Fruit fly (Drosophila melanogaster) whole organism, embryonic: ENCODE data around the gene Leash.

Experiments used
- Ada2b ChIP-seq: fragments of 200-800 bp; sonication (Bioruptor generic); IDR thresholded peaks from 2 replicates; pipeline ENCODE4 v1.3.6; 2022; ENCODE audit warnings: missing biosample characterization, missing genetic modification characterization
- Aef1 ChIP-seq: fragments of 200-800 bp; sonication (Bioruptor generic); IDR thresholded peaks from 3 replicates; pipeline ENCODE4 v1.3.6; 2022; ENCODE audit warnings: missing biosample characterization, missing genetic modification characterization
- Antp ChIP-seq: fragments of 200-800 bp; sonication (Bioruptor generic); optimal IDR thresholded peaks from 3 replicates; lab custom pipeline; 2016; ENCODE audit warnings: missing biosample characterization, missing genetic modification characterization
- Bgb ChIP-seq: fragments of 200-800 bp; sonication (Bioruptor generic); IDR thresholded peaks from 2 replicates; pipeline ENCODE4 v1.3.6; 2022; ENCODE audit warnings: missing biosample characterization, missing genetic modification characterization; ENCODE audit not compliant: partially characterized antibody
- CG10366 ChIP-seq: fragments of 200-800 bp; sonication (Bioruptor generic); IDR thresholded peaks from 2 replicates; pipeline ENCODE4 v1.3.6; 2022; ENCODE audit warnings: missing biosample characterization, missing genetic modification characterization
- CG10431 ChIP-seq: fragments of 200-800 bp; sonication (Bioruptor generic); optimal IDR thresholded peaks from 3 replicates; lab custom pipeline; 2018; ENCODE audit warnings: missing biosample characterization, mild to moderate bottlenecking, missing genetic modification characterization
- CG10959 ChIP-seq: fragments of 200-800 bp; sonication (Bioruptor generic); IDR thresholded peaks from 2 replicates; pipeline ENCODE4 v1.3.6; 2022; ENCODE audit warnings: missing biosample characterization, missing genetic modification characterization
- CG11247 ChIP-seq: fragments of 200-800 bp; sonication (Bioruptor generic); IDR thresholded peaks from 2 replicates; pipeline ENCODE4 v1.3.6; 2022; ENCODE audit warnings: missing biosample characterization, missing genetic modification characterization
- CG12659 ChIP-seq: fragments of 200-800 bp; sonication (Bioruptor generic); optimal IDR thresholded peaks from 3 replicates; lab custom pipeline; 2017; ENCODE audit warnings: mild to moderate bottlenecking, missing biosample characterization, missing genetic modification reagents, missing genetic modification characterization
- CG12942 ChIP-seq: fragments of 200-800 bp; sonication (Bioruptor generic); optimal IDR thresholded peaks from 3 replicates; lab custom pipeline; 2016; ENCODE audit warnings: missing biosample characterization, missing genetic modification characterization
- CG14965 ChIP-seq: fragments of 200-800 bp; sonication (Bioruptor generic); optimal IDR thresholded peaks from 2 replicates; lab custom pipeline; 2016; ENCODE audit warnings: missing biosample characterization, missing genetic modification characterization, borderline replicate concordance
- CG17186 ChIP-seq: fragments of 200-800 bp; sonication (Bioruptor generic); optimal IDR thresholded peaks from 3 replicates; lab custom pipeline; 2017; ENCODE audit warnings: missing biosample characterization, missing genetic modification reagents, missing genetic modification characterization
- CG17359 ChIP-seq: fragments of 200-800 bp; sonication (Bioruptor generic); optimal IDR thresholded peaks from 3 replicates; lab custom pipeline; 2018; ENCODE audit warnings: missing biosample characterization, mild to moderate bottlenecking, missing genetic modification characterization, moderate library complexity
- CG17568 ChIP-seq: fragments of 200-800 bp; sonication (Bioruptor generic); optimal IDR thresholded peaks from 2 replicates; lab custom pipeline; 2018; ENCODE audit warnings: missing biosample characterization, mild to moderate bottlenecking, missing genetic modification characterization, moderate library complexity
- CG17802 ChIP-seq: fragments of 200-800 bp; sonication (Bioruptor generic); optimal IDR thresholded peaks from 2 replicates; lab custom pipeline; 2018; ENCODE audit warnings: missing biosample characterization, mild to moderate bottlenecking, missing genetic modification characterization, moderate library complexity
- CG1792 ChIP-seq: fragments of 200-800 bp; sonication (Bioruptor generic); optimal IDR thresholded peaks from 2 replicates; lab custom pipeline; 2016; ENCODE audit warnings: missing biosample characterization, missing genetic modification characterization
- CG18599 ChIP-seq: fragments of 200-800 bp; sonication (Bioruptor generic); optimal IDR thresholded peaks from 3 replicates; lab custom pipeline; 2017; ENCODE audit warnings: missing biosample characterization, missing genetic modification characterization, mild to moderate bottlenecking, moderate library complexity, missing genetic modification reagents
- CG34224 ChIP-seq: fragments of 200-800 bp; sonication (Bioruptor generic); IDR thresholded peaks from 3 replicates; pipeline ENCODE4 v1.3.6; 2022; ENCODE audit warnings: missing biosample characterization, missing genetic modification characterization; ENCODE audit not compliant: partially characterized antibody
- CG6175 ChIP-seq: fragments of 200-800 bp; sonication (Bioruptor generic); IDR thresholded peaks from 3 replicates; pipeline ENCODE4 v1.3.6; 2022; ENCODE audit warnings: missing biosample characterization, missing genetic modification characterization
- CG7963 ChIP-seq: fragments of 200-800 bp; sonication (Bioruptor generic); IDR thresholded peaks from 3 replicates; pipeline ENCODE4 v1.3.6; 2022; ENCODE audit warnings: missing biosample characterization, missing genetic modification characterization; ENCODE audit not compliant: partially characterized antibody
- CG8281 ChIP-seq: fragments of 200-800 bp; sonication (Bioruptor generic); optimal IDR thresholded peaks from 2 replicates; lab custom pipeline; 2018; ENCODE audit warnings: missing biosample characterization, mild to moderate bottlenecking, missing genetic modification characterization, moderate library complexity
- CG9817 ChIP-seq: fragments of 200-800 bp; sonication (Bioruptor generic); optimal IDR thresholded peaks from 2 replicates; lab custom pipeline; 2018; ENCODE audit warnings: missing biosample characterization, mild to moderate bottlenecking, missing genetic modification characterization, moderate library complexity
- CoRest ChIP-seq: fragments of 200-800 bp; sonication (Bioruptor generic); optimal IDR thresholded peaks from 3 replicates; lab custom pipeline; 2018; ENCODE audit warnings: missing biosample characterization, mild to moderate bottlenecking, missing genetic modification characterization, moderate library complexity
- Dek ChIP-seq: fragments of 200-800 bp; sonication (Bioruptor generic); optimal IDR thresholded peaks from 3 replicates; lab custom pipeline; 2019; ENCODE audit warnings: missing biosample characterization, mild to moderate bottlenecking, missing genetic modification characterization, moderate library complexity
- Doc3 ChIP-seq: fragments of 200-800 bp; sonication (Bioruptor generic); IDR thresholded peaks from 3 replicates; pipeline ENCODE4 v1.3.6; 2022; ENCODE audit warnings: missing biosample characterization, missing genetic modification characterization; ENCODE audit not compliant: partially characterized antibody
- HHEX ChIP-seq: fragments of 200-800 bp; sonication (Bioruptor generic); optimal IDR thresholded peaks from 3 replicates; lab custom pipeline; 2017; ENCODE audit warnings: missing biosample characterization, mild to moderate bottlenecking, missing genetic modification characterization, missing genetic modification reagents
- HLH3B ChIP-seq: fragments of 200-800 bp; sonication (Bioruptor generic); IDR thresholded peaks from 2 replicates; pipeline ENCODE4 v1.3.6; 2022; ENCODE audit warnings: missing biosample characterization, missing genetic modification characterization
- Hr39 ChIP-seq: fragments of >200 bp; optimal IDR thresholded peaks from 2 replicates; lab custom pipeline; 2017
- Med ChIP-seq: fragments of 200-800 bp; sonication (Bioruptor generic); peaks from one replicate; lab custom pipeline; 2016; ENCODE audit warnings: missing biosample characterization, missing genetic modification characterization, mild to moderate bottlenecking, inconsistent platforms, moderate library complexity
- NK7.1 ChIP-seq: fragments of 200-800 bp; sonication (Bioruptor generic); optimal IDR thresholded peaks from 3 replicates; lab custom pipeline; 2016; ENCODE audit warnings: missing biosample characterization, missing genetic modification characterization
- Ravus ChIP-seq: fragments of 200-800 bp; sonication (Bioruptor generic); IDR thresholded peaks from 2 replicates; pipeline ENCODE4 v1.3.6; 2022; ENCODE audit warnings: missing biosample characterization, missing genetic modification characterization
- Stat92E ChIP-seq, 3 experiments: fragments of >200 bp in 2 of 3; fragments of 200-800 bp in 1 of 3; sonication (Bioruptor generic) in 1 of 3; optimal IDR thresholded peaks; 2 replicates each; lab custom pipeline; 2017 to 2019; ENCODE audit warnings: missing biosample characterization in 3 of 3, missing genetic modification characterization in 3 of 3, mild to moderate bottlenecking in 1 of 3, moderate library complexity in 1 of 3
- Tbp ChIP-seq: fragments of >200 bp; optimal IDR thresholded peaks from 2 replicates; lab custom pipeline; 2018; ENCODE audit warnings: missing biosample characterization, missing genetic modification characterization
- YL-1 ChIP-seq: fragments of 200-800 bp; sonication (Bioruptor generic); optimal IDR thresholded peaks from 3 replicates; lab custom pipeline; 2017; ENCODE audit warnings: missing biosample characterization, mild to moderate bottlenecking, missing genetic modification characterization
- ato ChIP-seq: fragments of 200-800 bp; sonication (Bioruptor generic); IDR thresholded peaks from 2 replicates; pipeline ENCODE4 v1.3.6; 2022; ENCODE audit warnings: missing biosample characterization, missing genetic modification characterization; ENCODE audit not compliant: partially characterized antibody
- bowl ChIP-seq: fragments of 200-800 bp; sonication (Bioruptor generic); IDR thresholded peaks from 2 replicates; pipeline ENCODE4 v1.3.6; 2022; ENCODE audit warnings: missing biosample characterization, missing genetic modification characterization
- bsh ChIP-seq, 2 experiments: fragments of 200-800 bp; sonication (Bioruptor generic); optimal IDR thresholded peaks; 2 replicates each; lab custom pipeline; 2017 to 2018; ENCODE audit warnings: mild to moderate bottlenecking in 2 of 2, missing biosample characterization in 2 of 2, missing genetic modification characterization in 2 of 2, moderate library complexity in 1 of 2
- gem ChIP-seq: fragments of 200-800 bp; sonication (Bioruptor generic); optimal IDR thresholded peaks from 2 replicates; lab custom pipeline; 2019; ENCODE audit warnings: missing biosample characterization, mild to moderate bottlenecking, missing genetic modification characterization, moderate library complexity
- grau ChIP-seq: fragments of 200-800 bp; optimal IDR thresholded peaks from 3 replicates; lab custom pipeline; 2019; ENCODE audit warnings: missing biosample characterization, mild to moderate bottlenecking, missing genetic modification characterization, moderate library complexity
- ham ChIP-seq: fragments of 200-800 bp; sonication (Bioruptor generic); IDR thresholded peaks from 2 replicates; pipeline ENCODE4 v1.3.6; 2022; ENCODE audit warnings: missing biosample characterization, missing genetic modification characterization
- kah ChIP-seq: fragments of 200-800 bp; sonication (Bioruptor generic); optimal IDR thresholded peaks from 2 replicates; lab custom pipeline; 2018; ENCODE audit warnings: missing biosample characterization, mild to moderate bottlenecking, missing genetic modification characterization
- p53 ChIP-seq: fragments of 200-800 bp; sonication (Bioruptor generic); optimal IDR thresholded peaks from 2 replicates; lab custom pipeline; 2016; ENCODE audit warnings: missing biosample characterization, missing genetic modification characterization
- pnt ChIP-seq: fragments of 200-800 bp; sonication (Bioruptor generic); optimal IDR thresholded peaks from 3 replicates; lab custom pipeline; 2016; ENCODE audit warnings: missing biosample characterization, missing genetic modification characterization
- pum ChIP-seq: fragments of 200-800 bp; sonication (Bioruptor generic); optimal IDR thresholded peaks from 2 replicates; lab custom pipeline; 2016; ENCODE audit warnings: missing biosample characterization, missing genetic modification characterization
- rib ChIP-seq: fragments of 200-800 bp; sonication (Bioruptor generic); IDR thresholded peaks from 2 replicates; pipeline ENCODE4 v1.3.6; 2022; ENCODE audit warnings: missing biosample characterization, missing genetic modification characterization
- salm ChIP-seq: fragments of 200-800 bp; sonication (Bioruptor generic); optimal IDR thresholded peaks from 2 replicates; lab custom pipeline; 2018; ENCODE audit warnings: missing biosample characterization, mild to moderate bottlenecking, missing genetic modification characterization
- sima ChIP-seq: fragments of 200-800 bp; sonication (Bioruptor generic); optimal IDR thresholded peaks from 2 replicates; lab custom pipeline; 2016; ENCODE audit warnings: missing biosample characterization, missing genetic modification characterization
- slbo ChIP-seq: fragments of 200-800 bp; sonication (Bioruptor generic); IDR thresholded peaks from 2 replicates; pipeline ENCODE4 v1.3.6; 2022; ENCODE audit warnings: missing biosample characterization, missing genetic modification characterization
- tio ChIP-seq: fragments of 200-800 bp; sonication (Bioruptor generic); optimal IDR thresholded peaks from 2 replicates; lab custom pipeline; 2017; ENCODE audit warnings: missing biosample characterization, missing genetic modification characterization, inconsistent platforms
- zen ChIP-seq: fragments of 200-800 bp; sonication (Bioruptor generic); optimal IDR thresholded peaks from 3 replicates; lab custom pipeline; 2018; ENCODE audit warnings: missing biosample characterization, mild to moderate bottlenecking, missing genetic modification characterization, moderate library complexity

Gene Leash

DNA sequence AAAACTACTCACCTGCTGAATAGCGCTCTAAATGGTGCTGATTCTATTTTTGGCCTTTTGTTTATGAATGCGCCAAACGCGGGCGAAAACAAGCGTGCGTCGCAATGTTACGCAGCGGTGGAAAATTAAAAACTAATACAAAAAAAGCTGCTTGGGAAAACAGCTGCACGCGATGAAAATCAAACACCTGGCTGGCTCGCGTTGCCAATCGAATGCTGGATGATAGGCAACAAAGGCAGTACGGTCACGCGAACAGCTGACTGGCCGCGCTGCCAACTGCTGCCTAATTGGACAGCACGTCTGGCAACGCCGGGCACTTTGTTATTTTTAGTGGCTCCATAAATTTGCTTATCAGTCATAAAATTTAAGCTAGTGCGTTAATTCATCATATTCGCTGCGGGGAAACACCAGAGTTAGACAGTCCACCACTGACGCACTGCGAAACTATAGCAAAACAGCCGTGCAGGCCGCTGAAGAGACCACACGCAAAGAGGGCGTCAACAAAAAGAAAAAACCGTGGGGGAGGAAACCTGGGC, 16.8 kb upstream of the Leash start, which contains the start of the genes SelR and Tsp86D (continued):
- TF ChIP-seq slbo (GFP tag; lab: Robert Waterston, UW): no peak
- no peak for TF ChIP-seq CG12942 (GFP tag; lab: Kevin White, UChicago)
- no peak for TF ChIP-seq rib (GFP tag; lab: Robert Waterston, UW)
- no peak for TF ChIP-seq Ada2b
- TF ChIP-seq Tbp (GFP tag; lab: Kevin White, UChicago): no peak
- TF ChIP-seq bowl: no peak
- 0 out of 2 replicates have a peak, but pooled peaks have one; percentile 12 for TF ChIP-seq ato
- no peak for TF ChIP-seq bsh (GFP tag; optimal IDR thresholded peaks at IDR 0.05; lab: Kevin White, UChicago)
- no peak for TF ChIP-seq gem (tag; lab: Kevin White, UChicago)
- no peak for TF ChIP-seq CG8281 (tag; lab: Kevin White, UChicago)
- peak; percentile 62 for TF ChIP-seq CG17568 (GFP tag; lab: Kevin White, UChicago)
- TF ChIP-seq Dek (tag; lab: Kevin White, UChicago): peak; percentile 3
- TF ChIP-seq grau (tag; lab: Kevin White, UChicago): peak; percentile 32
- TF ChIP-seq pum: no peak
- peak; percentile 95 for TF ChIP-seq YL-1 (GFP tag; lab: Kevin White, UChicago)
- TF ChIP-seq Ravus: no peak
- no peak for TF ChIP-seq CG11247
- peak; percentile 74 for TF ChIP-seq Bgb (GFP tag; lab: Robert Waterston, UW)
- peak; percentile 64 for TF ChIP-seq CG12659
- TF ChIP-seq CG17186: peak; percentile 58
- no peak for TF ChIP-seq CG1792
- TF ChIP-seq CoRest: peak; percentile 20
- TF ChIP-seq tio (GFP tag; lab: Kevin White, UChicago): no peak
- TF ChIP-seq HHEX: peak; percentile 17
- TF ChIP-seq HLH3B (GFP tag; lab: Robert Waterston, UW): 0 out of 2 replicates have a peak, but pooled peaks have one; percentile 11
- TF ChIP-seq Aef1 (GFP tag; lab: Robert Waterston, UW): no peak
- no peak for TF ChIP-seq Hr39 (lab: Kevin White, UChicago)
- TF ChIP-seq CG17359: peak; percentile 16
- TF ChIP-seq Antp (GFP tag; lab: Kevin White, UChicago): peak; percentile 17
- peak; percentile 40; the same call in 2 of the 3 replicates for TF ChIP-seq Doc3 (GFP tag; lab: Robert Waterston, UW)
- no peak for TF ChIP-seq pnt (GFP tag; lab: Kevin White, UChicago)
- peak; percentile 73; the same call in 2 of the 3 replicates for TF ChIP-seq CG34224
- no peak for TF ChIP-seq CG6175 (GFP tag; lab: Robert Waterston, UW)
- TF ChIP-seq CG14965 (GFP tag; lab: Kevin White, UChicago): no peak
- no peak for TF ChIP-seq CG10366 (GFP tag; lab: Robert Waterston, UW)
- TF ChIP-seq kah (GFP tag; lab: Kevin White, UChicago): peak; percentile 78
- TF ChIP-seq CG18599 (GFP tag; lab: Kevin White, UChicago): peak; percentile 18
- TF ChIP-seq sima (GFP tag; lab: Kevin White, UChicago): no peak
- TF ChIP-seq Med: peak; percentile 95
- no peak for TF ChIP-seq CG9817
- no peak for TF ChIP-seq NK7.1 (GFP tag; lab: Kevin White, UChicago)
- TF ChIP-seq CG10959: no peak
- no peak for TF ChIP-seq CG17802 (tag; lab: Kevin White, UChicago)
- peak; percentile 69 for TF ChIP-seq salm (tag; lab: Kevin White, UChicago)
- peak; percentile 25; the same call in 1 of the 3 replicates for TF ChIP-seq CG7963
- peak; percentile 25 for TF ChIP-seq CG10431
- peak; percentile 66 for TF ChIP-seq zen (tag; lab: Kevin White, UChicago)
- peak; percentile 57 for TF ChIP-seq p53 (GFP tag; lab: Kevin White, UChicago)
- TF ChIP-seq Stat92E (GFP tag; optimal IDR thresholded peaks at IDR 0.05; lab: Kevin White, UChicago): peak in 1 of 3 experiments; percentile 60
- TF ChIP-seq ham: no peak
